Fruit fly (Drosophila melanogaster) whole organism, pupa: ENCODE data around the gene mub.

Source experiments
- CG10348 ChIP-seq: fragments of 200-800 bp; sonication (Bioruptor generic); IDR thresholded peaks from 2 replicates; pipeline ENCODE4 v1.3.6; 2022; ENCODE audit warnings: missing biosample characterization, missing genetic modification characterization
- CG12605 ChIP-seq: fragments of 200-800 bp; sonication (Bioruptor generic); IDR thresholded peaks from 2 replicates; pipeline ENCODE4 v1.3.6; 2022; ENCODE audit warnings: missing biosample characterization, missing genetic modification characterization
- CG13204 ChIP-seq: fragments of 200-800 bp; sonication (Bioruptor generic); optimal IDR thresholded peaks from 2 replicates; lab custom pipeline; 2018; ENCODE audit warnings: missing biosample characterization, mild to moderate bottlenecking, missing genetic modification characterization, moderate library complexity
- CG14655 ChIP-seq: fragments of 200-800 bp; sonication (Bioruptor generic); optimal IDR thresholded peaks from 3 replicates; lab custom pipeline; 2017; ENCODE audit warnings: mild to moderate bottlenecking, missing biosample characterization, missing genetic modification reagents, missing genetic modification characterization
- CG15710 ChIP-seq: fragments of 200-800 bp; sonication (Bioruptor generic); optimal IDR thresholded peaks from 2 replicates; lab custom pipeline; 2018; ENCODE audit warnings: missing biosample characterization, mild to moderate bottlenecking, missing genetic modification characterization, moderate library complexity
- CG17806 ChIP-seq: fragments of 200-800 bp; sonication (Bioruptor generic); optimal IDR thresholded peaks from 2 replicates; lab custom pipeline; 2018; ENCODE audit warnings: missing biosample characterization, mild to moderate bottlenecking, missing genetic modification characterization, moderate library complexity
- CG32121 ChIP-seq: fragments of 200-800 bp; sonication (Bioruptor generic); IDR thresholded peaks from 2 replicates; pipeline ENCODE4 v1.3.6; 2022; ENCODE audit warnings: missing biosample characterization, missing genetic modification characterization
- CG34367 ChIP-seq: fragments of 200-800 bp; sonication (Bioruptor generic); optimal IDR thresholded peaks from 2 replicates; lab custom pipeline; 2018; ENCODE audit warnings: missing biosample characterization, mild to moderate bottlenecking, missing genetic modification characterization
- CG4496 ChIP-seq: fragments of 200-800 bp; sonication (Bioruptor generic); IDR thresholded peaks from 3 replicates; pipeline ENCODE4 v1.3.6; 2022; ENCODE audit warnings: missing biosample characterization, missing genetic modification characterization
- CG8159 ChIP-seq: fragments of 200-800 bp; sonication (Bioruptor generic); optimal IDR thresholded peaks from 3 replicates; lab custom pipeline; 2018; ENCODE audit warnings: missing biosample characterization, mild to moderate bottlenecking, missing genetic modification characterization, moderate library complexity
- CG8301 ChIP-seq: fragments of 200-800 bp; sonication (Bioruptor generic); optimal IDR thresholded peaks from 2 replicates; lab custom pipeline; 2018; ENCODE audit warnings: missing biosample characterization, mild to moderate bottlenecking, missing genetic modification characterization
- CG9948 ChIP-seq: fragments of 200-800 bp; sonication (Bioruptor generic); optimal IDR thresholded peaks from 2 replicates; lab custom pipeline; 2018; ENCODE audit warnings: missing biosample characterization, mild to moderate bottlenecking, missing genetic modification characterization, moderate library complexity
- D1 ChIP-seq: fragments of 200-800 bp; sonication (Bioruptor generic); optimal IDR thresholded peaks from 2 replicates; lab custom pipeline; 2018; ENCODE audit warnings: missing biosample characterization, mild to moderate bottlenecking, missing genetic modification characterization, moderate library complexity
- EcR ChIP-seq: fragments of 200-800 bp; sonication (Bioruptor generic); optimal IDR thresholded peaks from 3 replicates; lab custom pipeline; 2019; ENCODE audit warnings: missing biosample characterization, missing genetic modification characterization, mild to moderate bottlenecking, moderate library complexity, missing genetic modification reagents
- Ets98B ChIP-seq: fragments of 200-800 bp; sonication (Bioruptor generic); IDR thresholded peaks from 2 replicates; pipeline ENCODE4 v1.3.6; 2022; ENCODE audit warnings: missing biosample characterization, missing genetic modification characterization
- Pif1A ChIP-seq: fragments of 200-800 bp; sonication (Bioruptor generic); optimal IDR thresholded peaks from 3 replicates; lab custom pipeline; 2016; ENCODE audit warnings: missing biosample characterization, missing genetic modification characterization
- Pif1B ChIP-seq: fragments of 200-800 bp; sonication (Bioruptor generic); optimal IDR thresholded peaks from 3 replicates; lab custom pipeline; 2016; ENCODE audit warnings: missing biosample characterization, missing genetic modification characterization
- Snoo ChIP-seq: fragments of 200-800 bp; sonication (Bioruptor generic); optimal IDR thresholded peaks from 3 replicates; lab custom pipeline; 2017; ENCODE audit warnings: missing biosample characterization, mild to moderate bottlenecking, missing genetic modification characterization, inconsistent platforms
- fd96Ca ChIP-seq: fragments of 200-800 bp; sonication (Bioruptor generic); IDR thresholded peaks from 3 replicates; pipeline ENCODE4 v1.3.6; 2022; ENCODE audit warnings: missing biosample characterization, missing genetic modification characterization
- gl ChIP-seq: fragments of 200-800 bp; sonication (Bioruptor generic); optimal IDR thresholded peaks from 2 replicates; lab custom pipeline; 2018; ENCODE audit warnings: missing biosample characterization, mild to moderate bottlenecking, missing genetic modification characterization

mub gene

dm6 chr3L:21954474-21955321 lies 110.1 kb downstream of the mub start, which contains the start of gene CG7458:
Gene CG7458, plus strand, starts transcription at chr3L:21955110.
- TF ChIP-seq CG4496 (GFP tag; lab: Robert Waterston, UW): 0 out of 3 replicates have a peak, but pooled peaks have one; percentile 32
- no peak for TF ChIP-seq CG34367 (tag; lab: Kevin White, UChicago)
- TF ChIP-seq Ets98B (GFP tag; lab: Robert Waterston, UW): 0 out of 2 replicates have a peak, but pooled peaks have one; percentile 24
- peak; percentile 46 for TF ChIP-seq CG8159 (tag; lab: Kevin White, UChicago)
- TF ChIP-seq Pif1B: no peak
- TF ChIP-seq CG17806 (tag; lab: Kevin White, UChicago): no peak
- no peak for TF ChIP-seq CG13204 (GFP tag; lab: Kevin White, UChicago)
- TF ChIP-seq fd96Ca: 0 out of 3 replicates have a peak, but pooled peaks have one; percentile 18
- peak; percentile 33 for TF ChIP-seq CG15710 (tag; lab: Kevin White, UChicago)
- peak; percentile 51 for TF ChIP-seq EcR

dm6 chr3L:21961892-21962518 lies 117.4 kb downstream of the mub start, which contains the start of gene Chs2:
Gene Chs2, plus strand, starts transcription at chr3L:21962401.
- TF ChIP-seq CG15710 (tag; lab: Kevin White, UChicago): no peak
- TF ChIP-seq CG8159 (tag; lab: Kevin White, UChicago): no peak
- TF ChIP-seq CG4496 (GFP tag; lab: Robert Waterston, UW): no peak
- no peak for TF ChIP-seq CG13204 (GFP tag; lab: Kevin White, UChicago)
- TF ChIP-seq Pif1B: no peak
- TF ChIP-seq CG14655 (GFP tag; lab: Kevin White, UChicago): no peak
- TF ChIP-seq Pif1A (GFP tag; lab: Kevin White, UChicago): no peak
- no peak for TF ChIP-seq CG12605 (GFP tag; lab: Robert Waterston, UW)
- no peak for TF ChIP-seq Snoo (tag; lab: Kevin White, UChicago)
- TF ChIP-seq CG9948 (tag; lab: Kevin White, UChicago): no peak
- no peak for TF ChIP-seq D1 (tag; lab: Kevin White, UChicago)
- TF ChIP-seq gl (tag; lab: Kevin White, UChicago): no peak
- no peak for TF ChIP-seq CG8301
- TF ChIP-seq fd96Ca: no peak
- no peak for TF ChIP-seq CG17806 (tag; lab: Kevin White, UChicago)
- no peak for TF ChIP-seq CG34367 (tag; lab: Kevin White, UChicago)
- TF ChIP-seq CG32121 (GFP tag; lab: Robert Waterston, UW): no peak

DNA sequence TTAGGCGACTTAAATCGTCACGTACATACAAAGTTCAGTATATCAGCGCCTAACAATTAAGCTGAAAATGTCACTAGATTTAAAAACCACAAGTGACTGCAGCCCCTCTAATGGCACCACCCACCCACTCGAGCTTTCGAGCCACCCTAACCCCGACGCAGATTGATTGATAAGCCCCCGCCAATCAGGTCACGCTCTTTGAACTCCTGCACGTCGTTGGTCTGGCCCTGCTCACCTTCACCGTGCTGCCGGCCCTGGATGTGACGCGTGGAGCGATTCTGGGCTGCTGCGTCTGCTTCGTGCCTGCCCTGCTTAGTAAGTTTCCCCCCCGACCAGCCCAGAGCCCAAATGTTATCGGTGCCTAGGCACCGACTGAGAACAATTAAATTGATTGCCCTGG lies 118.7 kb downstream of the mub start:
- no peak for TF ChIP-seq CG15710 (tag; lab: Kevin White, UChicago)
- no peak for TF ChIP-seq CG10348 (GFP tag; lab: Robert Waterston, UW)
- no peak for TF ChIP-seq CG32121 (GFP tag; lab: Robert Waterston, UW)

DNA sequence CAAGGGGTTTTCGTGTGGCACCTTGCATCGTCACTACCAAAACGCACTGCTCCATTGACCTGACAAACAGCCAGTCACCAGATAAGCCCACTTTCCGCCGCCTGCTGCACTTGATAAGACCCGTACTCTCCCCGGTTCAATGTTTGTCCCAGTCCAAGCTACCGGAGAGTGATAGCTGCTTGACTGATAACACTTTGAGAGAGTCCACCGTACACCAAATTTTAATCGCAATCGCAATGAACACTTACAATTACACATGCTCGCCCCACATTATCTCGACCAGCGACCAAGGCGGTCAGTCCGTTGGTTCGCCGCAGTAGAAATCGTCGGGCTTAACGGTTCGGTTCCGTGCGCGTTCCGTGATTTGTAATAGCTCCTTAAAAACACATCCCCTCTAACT lies 127.1 kb downstream of the mub start, which contains the start of gene P5CS:
Gene P5CS (plus strand): TSS at position 268 of the 400 bp plus-strand sequence.
- TF ChIP-seq CG4496 (GFP tag; lab: Robert Waterston, UW): no peak
- no peak for TF ChIP-seq CG14655 (GFP tag; lab: Kevin White, UChicago)
- peak; percentile 6 for TF ChIP-seq CG13204 (GFP tag; lab: Kevin White, UChicago)
- TF ChIP-seq EcR: peak; percentile 79

DNA sequence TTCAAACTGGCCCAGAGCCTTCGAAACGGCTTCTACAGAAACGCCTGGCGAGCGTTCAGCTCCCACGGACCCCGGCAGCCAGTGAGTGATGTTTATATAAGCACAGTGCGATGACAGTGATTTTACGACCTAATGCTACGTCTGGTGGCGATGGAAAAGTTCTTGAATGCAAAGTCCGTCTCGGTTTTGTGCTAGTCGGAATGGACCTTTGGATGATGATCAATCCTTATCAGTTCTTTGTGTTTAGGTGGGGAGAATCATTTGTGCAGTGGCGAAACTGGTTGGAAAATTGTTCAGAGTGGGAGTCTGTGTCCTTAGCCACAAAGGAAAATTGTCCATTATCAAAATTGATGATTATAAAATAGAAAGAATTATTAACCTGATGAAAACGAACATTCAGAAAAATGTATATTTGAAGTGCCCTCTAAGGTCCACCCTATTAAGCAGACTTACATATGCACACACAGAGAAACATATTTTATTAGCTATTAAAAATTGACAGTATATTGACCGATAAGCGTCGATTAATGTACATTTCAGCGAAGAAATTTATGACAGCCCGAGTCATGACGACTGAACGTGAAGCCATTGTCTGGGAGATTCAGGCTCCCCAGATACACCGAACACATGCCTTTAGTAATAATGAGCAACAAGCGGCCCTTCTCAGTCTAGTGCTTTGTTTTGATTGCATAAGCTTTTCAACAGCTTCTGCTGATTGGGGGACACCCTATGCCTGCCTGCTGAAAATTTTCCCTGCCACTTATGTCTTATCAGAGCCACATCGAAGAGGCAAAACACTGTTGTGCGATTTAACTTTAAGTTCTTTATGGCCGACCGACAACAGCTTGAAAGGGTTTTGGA lies 127.8 kb downstream of the mub start:
- TF ChIP-seq CG14655 (GFP tag; lab: Kevin White, UChicago) (peak; percentile 54), Ets98B (GFP tag; lab: Robert Waterston, UW) (peak; percentile 46; the same call in 1 of the 2 replicates), CG12605 (GFP tag; lab: Robert Waterston, UW) (peak; percentile 54), Pif1A (GFP tag; lab: Kevin White, UChicago) (peak; percentile 23), CG8301 (peak; percentile 40), CG13204 (GFP tag; lab: Kevin White, UChicago) (no peak), CG4496 (GFP tag; lab: Robert Waterston, UW) (peak; percentile 58; the same call in 2 of the 3 replicates), CG15710 (tag; lab: Kevin White, UChicago) (peak; percentile 25), gl (tag; lab: Kevin White, UChicago) (no peak), Pif1B (peak; percentile 20), CG34367 (tag; lab: Kevin White, UChicago) (peak; percentile 13), CG8159 (tag; lab: Kevin White, UChicago) (peak; percentile 70), CG32121 (GFP tag; lab: Robert Waterston, UW) (no peak), CG9948 (tag; lab: Kevin White, UChicago) (no peak), fd96Ca (peak; percentile 46; the same call in 1 of the 3 replicates)
- TF ChIP-seq, all 21 proteins: peak for 11
